Fruit fly (Drosophila melanogaster): ENCODE measurements around the gene Myb.

The Myb gene

dm6 chrX:15869843-15870242 lies 12.2 kb upstream of the Myb start, which contains the start of gene CG16952 (continued):
- TF ChIP-seq en (GFP tag; optimal IDR thresholded peaks at IDR 0.05) (no peak), CG15601 (tag; optimal IDR thresholded peaks at IDR 0.05) (peak; percentile 16), aop (GFP tag; IDR thresholded peaks at IDR 0.05) (no peak), Trl (optimal IDR thresholded peaks at IDR 0.05) (no peak), Trl (GFP tag; optimal IDR thresholded peaks at IDR 0.05) (no peak), Fer2 (tag; optimal IDR thresholded peaks at IDR 0.05) (no peak), slou (GFP tag; optimal IDR thresholded peaks at IDR 0.05) (no peak), CG16863 (GFP tag; optimal IDR thresholded peaks at IDR 0.05) (no peak), CG15073 (GFP tag; optimal IDR thresholded peaks at IDR 0.05) (no peak), pnt (GFP tag; optimal IDR thresholded peaks at IDR 0.05) (no peak), tin (GFP tag; optimal IDR thresholded peaks at IDR 0.05) (no peak), Mes4 (GFP tag; optimal IDR thresholded peaks at IDR 0.05) (no peak), NC2β (GFP tag; optimal IDR thresholded peaks at IDR 0.05) (peak; percentile 14), amos (GFP tag; IDR thresholded peaks at IDR 0.05; ENCODE audit: partially characterized antibody) (peak; percentile 84; the same call in 1 of the 2 replicates), ttk (GFP tag; IDR thresholded peaks at IDR 0.05) (no peak), CG10366 (GFP tag; IDR thresholded peaks at IDR 0.05) (no peak), lab (GFP tag; optimal IDR thresholded peaks at IDR 0.05) (no peak), ro (GFP tag; IDR thresholded peaks at IDR 0.05) (no peak), Vsx1 (GFP tag; optimal IDR thresholded peaks at IDR 0.05) (no peak), pfk (GFP tag; optimal IDR thresholded peaks at IDR 0.05) (no peak), zen (tag; optimal IDR thresholded peaks at IDR 0.05) (no peak), pho (GFP tag; optimal IDR thresholded peaks at IDR 0.05) (peak; percentile 27), CG2120 (GFP tag; optimal IDR thresholded peaks at IDR 0.05) (peak; percentile 12), Hr51 (GFP tag; optimal IDR thresholded peaks at IDR 0.05) (no peak), CG3065 (GFP tag; optimal IDR thresholded peaks at IDR 0.05) (no peak), CG14965 (GFP tag; optimal IDR thresholded peaks at IDR 0.05; ENCODE audit: borderline replicate concordance) (no peak), CG14441 (GFP tag; IDR thresholded peaks at IDR 0.05) (no peak), sima (GFP tag; optimal IDR thresholded peaks at IDR 0.05) (no peak), CG33557 (GFP tag; optimal IDR thresholded peaks at IDR 0.05) (no peak), NC2α (GFP tag; optimal IDR thresholded peaks at IDR 0.05) (no peak), Jarid2 (GFP tag; optimal IDR thresholded peaks at IDR 0.05) (no peak), hb (GFP tag; IDR thresholded peaks at IDR 0.05; ENCODE audit: partially characterized antibody) (peak; percentile 92), Myb (GFP tag; optimal IDR thresholded peaks at IDR 0.05) (peak; percentile 51), Chrac-16 (GFP tag; optimal IDR thresholded peaks at IDR 0.05) (no peak), rib (GFP tag; IDR thresholded peaks at IDR 0.05) (no peak), dan (GFP tag; IDR thresholded peaks at IDR 0.05) (no peak), peb (GFP tag; IDR thresholded peaks at IDR 0.05) (no peak), CG17612 (GFP tag; IDR thresholded peaks at IDR 0.05) (no peak), BEAF-32 (GFP tag; optimal IDR thresholded peaks at IDR 0.05) (peak; percentile 91), psq (GFP tag; optimal IDR thresholded peaks at IDR 0.05) (no peak), CG16779 (GFP tag; IDR thresholded peaks at IDR 0.05) (no peak), sr (GFP tag; IDR thresholded peaks at IDR 0.05) (no peak), disco-r (GFP tag; optimal IDR thresholded peaks at IDR 0.05) (no peak), TFAM (GFP tag; optimal IDR thresholded peaks at IDR 0.05) (no peak), CG30020 (tag; optimal IDR thresholded peaks at IDR 0.05) (peak; percentile 92), org-1 (GFP tag; optimal IDR thresholded peaks at IDR 0.05) (no peak), GATAe (GFP tag; conservative IDR thresholded peaks at IDR 0.05) (no peak), CG31388 (GFP tag; optimal IDR thresholded peaks at IDR 0.05) (no peak), ERR (GFP tag; optimal IDR thresholded peaks at IDR 0.05) (no peak), schlank (tag; optimal IDR thresholded peaks at IDR 0.05) (no peak), E2f2 (GFP tag; IDR thresholded peaks at IDR 0.05) (peak; percentile 65), CG1792 (GFP tag; optimal IDR thresholded peaks at IDR 0.05) (no peak), dmrt99B (tag; optimal IDR thresholded peaks at IDR 0.05) (no peak)
